Fruit fly (Drosophila melanogaster) whole organism, embryonic: ENCODE measurements around the gene CG5973.
A peak's percentile ranks its signal among the peaks of the same experiment; 100 is the strongest.

ENCODE experiments used
- Atf6 ChIP-seq: fragments of 200-800 bp; sonication (Bioruptor generic); IDR thresholded peaks from 2 replicates; pipeline ENCODE4 v1.3.6; 2022; ENCODE audit warnings: missing biosample characterization, missing genetic modification characterization
- B-H2 ChIP-seq: fragments of 200-800 bp; sonication (Bioruptor generic); optimal IDR thresholded peaks from 2 replicates; lab custom pipeline; 2018; ENCODE audit warnings: missing biosample characterization, mild to moderate bottlenecking, missing genetic modification characterization
- C15 ChIP-seq: fragments of 200-800 bp; sonication (Bioruptor generic); IDR thresholded peaks from 3 replicates; pipeline ENCODE4 v1.3.6; 2022; ENCODE audit warnings: missing biosample characterization, missing genetic modification characterization
- CG10147 ChIP-seq: fragments of 200-800 bp; sonication (Bioruptor generic); optimal IDR thresholded peaks from 2 replicates; lab custom pipeline; 2019; ENCODE audit warnings: missing biosample characterization, mild to moderate bottlenecking, missing genetic modification characterization, moderate library complexity
- CG12104 ChIP-seq: fragments of 200-800 bp; sonication (Bioruptor generic); optimal IDR thresholded peaks from 3 replicates; lab custom pipeline; 2016; ENCODE audit warnings: missing biosample characterization, missing genetic modification characterization
- CG12155 ChIP-seq: fragments of 200-800 bp; sonication (Bioruptor generic); optimal IDR thresholded peaks from 3 replicates; lab custom pipeline; 2016; ENCODE audit warnings: missing biosample characterization, missing genetic modification characterization
- CG12744 ChIP-seq: fragments of 200-800 bp; sonication (Bioruptor generic); optimal IDR thresholded peaks from 2 replicates; lab custom pipeline; 2016; ENCODE audit warnings: missing biosample characterization, missing genetic modification characterization
- CG17385 ChIP-seq: fragments of 200-800 bp; sonication (Bioruptor generic); optimal IDR thresholded peaks from 3 replicates; lab custom pipeline; 2018; ENCODE audit warnings: missing biosample characterization, mild to moderate bottlenecking, missing genetic modification characterization
- CG18599 ChIP-seq: fragments of 200-800 bp; sonication (Bioruptor generic); optimal IDR thresholded peaks from 3 replicates; lab custom pipeline; 2017; ENCODE audit warnings: missing biosample characterization, missing genetic modification characterization, mild to moderate bottlenecking, moderate library complexity, missing genetic modification reagents
- CG2678 ChIP-seq: fragments of 200-800 bp; sonication (Bioruptor generic); optimal IDR thresholded peaks from 3 replicates; lab custom pipeline; 2019; ENCODE audit warnings: missing biosample characterization, mild to moderate bottlenecking, missing genetic modification characterization, moderate library complexity
- CG5180 ChIP-seq: fragments of 200-800 bp; sonication (Bioruptor generic); optimal IDR thresholded peaks from 3 replicates; lab custom pipeline; 2017; ENCODE audit warnings: missing biosample characterization, missing genetic modification characterization, mild to moderate bottlenecking, moderate library complexity, missing genetic modification reagents
- CG7745 ChIP-seq: fragments of 200-800 bp; sonication (Bioruptor generic); optimal IDR thresholded peaks from 2 replicates; lab custom pipeline; 2018; ENCODE audit warnings: missing biosample characterization, mild to moderate bottlenecking, missing genetic modification characterization, moderate library complexity
- CG9932 ChIP-seq: fragments of 200-800 bp; sonication (Bioruptor generic); IDR thresholded peaks from 2 replicates; pipeline ENCODE4 v1.3.6; 2022; ENCODE audit warnings: missing biosample characterization, missing genetic modification characterization
- Dip2 ChIP-seq: fragments of 200-800 bp; sonication (Bioruptor generic); IDR thresholded peaks from 2 replicates; pipeline ENCODE4 v1.3.6; 2022; ENCODE audit warnings: missing biosample characterization, missing genetic modification characterization
- Dref ChIP-seq: fragments of 200-800 bp; sonication (Bioruptor generic); IDR thresholded peaks from 2 replicates; pipeline ENCODE4 v1.3.6; 2022; ENCODE audit warnings: missing biosample characterization, missing genetic modification characterization
- Fer2 ChIP-seq: fragments of 200-800 bp; sonication (Bioruptor generic); optimal IDR thresholded peaks from 2 replicates; lab custom pipeline; 2018; ENCODE audit warnings: missing biosample characterization, mild to moderate bottlenecking, missing genetic modification characterization, moderate library complexity
- Gsc ChIP-seq: fragments of 200-800 bp; sonication (Bioruptor generic); IDR thresholded peaks from 2 replicates; pipeline ENCODE4 v1.3.6; 2022; ENCODE audit warnings: missing biosample characterization, missing genetic modification characterization
- HLH3B ChIP-seq: fragments of 200-800 bp; sonication (Bioruptor generic); IDR thresholded peaks from 2 replicates; pipeline ENCODE4 v1.3.6; 2022; ENCODE audit warnings: missing biosample characterization, missing genetic modification characterization
- HLH4C ChIP-seq: fragments of 200-800 bp; sonication (Bioruptor generic); IDR thresholded peaks from 3 replicates; pipeline ENCODE4 v1.3.6; 2022; ENCODE audit warnings: missing biosample characterization, missing genetic modification characterization; ENCODE audit not compliant: partially characterized antibody
- Hr39 ChIP-seq: fragments of >200 bp; optimal IDR thresholded peaks from 2 replicates; lab custom pipeline; 2017
- Lhr ChIP-seq: fragments of 200-800 bp; sonication (Bioruptor generic); optimal IDR thresholded peaks from 3 replicates; lab custom pipeline; 2017; ENCODE audit warnings: mild to moderate bottlenecking, missing biosample characterization, missing genetic modification reagents, missing genetic modification characterization
- Lim3 ChIP-seq: fragments of 200-800 bp; sonication (Bioruptor generic); IDR thresholded peaks from 2 replicates; pipeline ENCODE4 v1.3.6; 2022; ENCODE audit warnings: missing biosample characterization, missing genetic modification characterization
- NK7.1 ChIP-seq: fragments of 200-800 bp; sonication (Bioruptor generic); optimal IDR thresholded peaks from 3 replicates; lab custom pipeline; 2016; ENCODE audit warnings: missing biosample characterization, missing genetic modification characterization
- NfI ChIP-seq: fragments of 200-800 bp; sonication (Bioruptor generic); optimal IDR thresholded peaks from 3 replicates; lab custom pipeline; 2018; ENCODE audit warnings: missing biosample characterization, mild to moderate bottlenecking, missing genetic modification characterization, moderate library complexity
- PHDP ChIP-seq: fragments of 200-800 bp; sonication (Bioruptor generic); optimal IDR thresholded peaks from 3 replicates; lab custom pipeline; 2018; ENCODE audit warnings: missing biosample characterization, mild to moderate bottlenecking, missing genetic modification characterization, moderate library complexity
- Vsx1 ChIP-seq: fragments of 200-800 bp; sonication (Bioruptor generic); optimal IDR thresholded peaks from 2 replicates; lab custom pipeline; 2017; ENCODE audit warnings: missing biosample characterization, mild to moderate bottlenecking, missing genetic modification characterization, missing genetic modification reagents
- ase ChIP-seq: fragments of 200-800 bp; sonication (Bioruptor generic); IDR thresholded peaks from 3 replicates; pipeline ENCODE4 v1.3.6; 2022; ENCODE audit warnings: missing biosample characterization, missing genetic modification characterization
- bigmax ChIP-seq: fragments of 200-800 bp; sonication (Bioruptor generic); optimal IDR thresholded peaks from 2 replicates; lab custom pipeline; 2018; ENCODE audit warnings: missing biosample characterization, mild to moderate bottlenecking, missing genetic modification characterization
- crc ChIP-seq: fragments of 200-800 bp; sonication (Bioruptor generic); optimal IDR thresholded peaks from 2 replicates; lab custom pipeline; 2016; ENCODE audit warnings: missing biosample characterization, missing genetic modification characterization
- crp ChIP-seq, 2 experiments: fragments of 200-800 bp; sonication (Bioruptor generic); optimal IDR thresholded peaks; 2 replicates in 1 of 2; 3 replicates in 1 of 2; lab custom pipeline; 2017; ENCODE audit warnings: missing biosample characterization in 2 of 2, missing genetic modification characterization in 2 of 2, mild to moderate bottlenecking in 1 of 2, moderate library complexity in 1 of 2
- fu2 ChIP-seq: fragments of 200-800 bp; sonication (Bioruptor generic); optimal IDR thresholded peaks from 2 replicates; lab custom pipeline; 2016; ENCODE audit warnings: missing biosample characterization, missing genetic modification characterization
- gce ChIP-seq: fragments of 200-800 bp; sonication (Bioruptor generic); IDR thresholded peaks from 3 replicates; pipeline ENCODE4 v1.3.6; 2022; ENCODE audit warnings: missing biosample characterization, missing genetic modification characterization
- her ChIP-seq: fragments of 200-800 bp; sonication (Bioruptor generic); optimal IDR thresholded peaks from 2 replicates; lab custom pipeline; 2016; ENCODE audit warnings: missing biosample characterization, missing genetic modification characterization
- insv ChIP-seq, 2 experiments: fragments of 200-800 bp; sonication (Bioruptor generic); optimal IDR thresholded peaks; 3 replicates each; lab custom pipeline; 2016 to 2018; ENCODE audit warnings: missing biosample characterization in 2 of 2, missing genetic modification characterization in 2 of 2
- luna ChIP-seq: fragments of 200-800 bp; sonication (Bioruptor generic); optimal IDR thresholded peaks from 2 replicates; lab custom pipeline; 2016; ENCODE audit warnings: missing biosample characterization, missing genetic modification characterization
- mirr ChIP-seq: fragments of 200-800 bp; sonication (Bioruptor generic); optimal IDR thresholded peaks from 3 replicates; lab custom pipeline; 2018; ENCODE audit warnings: missing biosample characterization, mild to moderate bottlenecking, missing genetic modification characterization
- org-1 ChIP-seq: fragments of 200-800 bp; sonication (Bioruptor generic); optimal IDR thresholded peaks from 2 replicates; lab custom pipeline; 2017; ENCODE audit warnings: missing biosample characterization, missing genetic modification characterization
- otp ChIP-seq: fragments of 200-800 bp; sonication (Bioruptor generic); IDR thresholded peaks from 3 replicates; pipeline ENCODE4, ENCODE4 v1.3.6; 2022; ENCODE audit warnings: missing biosample characterization, missing genetic modification characterization
- pnt ChIP-seq: fragments of 200-800 bp; sonication (Bioruptor generic); optimal IDR thresholded peaks from 3 replicates; lab custom pipeline; 2016; ENCODE audit warnings: missing biosample characterization, missing genetic modification characterization
- pzg ChIP-seq: fragments of 200-800 bp; sonication (Bioruptor generic); optimal IDR thresholded peaks from 3 replicates; lab custom pipeline; 2018; ENCODE audit warnings: missing biosample characterization, mild to moderate bottlenecking, missing genetic modification characterization, moderate library complexity
- ro ChIP-seq: fragments of 200-800 bp; sonication (Bioruptor generic); IDR thresholded peaks from 2 replicates; pipeline ENCODE4 v1.3.6; 2022; ENCODE audit warnings: missing biosample characterization, missing genetic modification characterization
- sima ChIP-seq: fragments of 200-800 bp; sonication (Bioruptor generic); optimal IDR thresholded peaks from 2 replicates; lab custom pipeline; 2016; ENCODE audit warnings: missing biosample characterization, missing genetic modification characterization
- so ChIP-seq: fragments of 200-800 bp; sonication (Bioruptor generic); IDR thresholded peaks from 3 replicates; pipeline ENCODE4 v1.3.6; 2022; ENCODE audit warnings: missing biosample characterization, missing genetic modification characterization
- tin ChIP-seq: fragments of 200-800 bp; sonication (Bioruptor generic); optimal IDR thresholded peaks from 3 replicates; lab custom pipeline; 2016; ENCODE audit warnings: missing biosample characterization, missing genetic modification characterization
- tll ChIP-seq, 2 experiments: fragments of 200-800 bp in 1 of 2; fragments of >200 bp in 1 of 2; sonication (Bioruptor generic) in 1 of 2; optimal IDR thresholded peaks; 2 replicates each; lab custom pipeline; 2017 to 2019; ENCODE audit warnings: missing biosample characterization in 2 of 2, missing genetic modification characterization in 2 of 2, mild to moderate bottlenecking in 1 of 2, moderate library complexity in 1 of 2
- trem ChIP-seq: fragments of 200-800 bp; optimal IDR thresholded peaks from 3 replicates; lab custom pipeline; 2019; ENCODE audit warnings: missing biosample characterization, mild to moderate bottlenecking, missing genetic modification characterization, moderate library complexity
- wdn ChIP-seq: fragments of 200-800 bp; sonication (Bioruptor generic); IDR thresholded peaks from 2 replicates; pipeline ENCODE4 v1.3.6; 2022; ENCODE audit warnings: missing biosample characterization, missing genetic modification characterization
- wor ChIP-seq: fragments of 200-800 bp; sonication (Bioruptor generic); IDR thresholded peaks from 2 replicates; pipeline ENCODE4 v1.3.6; 2022; ENCODE audit warnings: missing biosample characterization, missing genetic modification characterization
- zfh1 ChIP-seq: fragments of 200-800 bp; sonication (Bioruptor generic); IDR thresholded peaks from 3 replicates; pipeline ENCODE4 v1.3.6; 2022; ENCODE audit warnings: missing biosample characterization, missing genetic modification characterization

The CG5973 gene

dm6 chr2L:7424907-7425689, 12.2 kb upstream of the CG5973 start (continued):
- TF ChIP-seq CG18599 = peak; percentile 87
- TF ChIP-seq CG17385 (GFP tag; lab: Kevin White, UChicago) = peak; percentile 8
- no peak for TF ChIP-seq Dip2 (GFP tag; lab: Robert Waterston, UW)
- no peak for TF ChIP-seq B-H2 (GFP tag; lab: Kevin White, UChicago)
- 0 out of 3 replicates have a peak, but pooled peaks have one; percentile 8 for TF ChIP-seq ase (GFP tag; lab: Robert Waterston, UW)
- TF ChIP-seq crc = peak; percentile 41
- TF ChIP-seq tin (GFP tag; lab: Kevin White, UChicago) = peak; percentile 26
- TF ChIP-seq HLH4C (GFP tag; lab: Robert Waterston, UW) = no peak
- TF ChIP-seq crp (GFP tag; optimal IDR thresholded peaks at IDR 0.05; lab: Kevin White, UChicago) = no peak
- TF ChIP-seq sima (GFP tag; lab: Kevin White, UChicago) = no peak
- 0 out of 3 replicates have a peak, but pooled peaks have one; percentile 9 for TF ChIP-seq zfh1 (GFP tag; lab: Robert Waterston, UW)
- peak; percentile 94 for TF ChIP-seq CG9932
- no peak for TF ChIP-seq otp (GFP tag; lab: Robert Waterston, UW)
- peak; percentile 54 for TF ChIP-seq PHDP (tag; lab: Kevin White, UChicago)
- no peak for TF ChIP-seq tll (GFP tag; optimal IDR thresholded peaks at IDR 0.05; lab: Kevin White, UChicago)
- TF ChIP-seq pnt (GFP tag; lab: Kevin White, UChicago) = peak; percentile 15
- TF ChIP-seq HLH3B (GFP tag; lab: Robert Waterston, UW) = 0 out of 2 replicates have a peak, but pooled peaks have one; percentile 7
- no peak for TF ChIP-seq wor (GFP tag; lab: Robert Waterston, UW)
- peak; percentile 75 for TF ChIP-seq fu2 (GFP tag; lab: Kevin White, UChicago)
- no peak for TF ChIP-seq CG5180 (GFP tag; lab: Kevin White, UChicago)
- no peak for TF ChIP-seq ro
- TF ChIP-seq CG12104 (GFP tag; lab: Kevin White, UChicago) = no peak
- TF ChIP-seq mirr (GFP tag; lab: Kevin White, UChicago) = no peak
- no peak for TF ChIP-seq Lhr (GFP tag; lab: Kevin White, UChicago)
- no peak for TF ChIP-seq trem (tag; lab: Kevin White, UChicago)
- no peak for TF ChIP-seq CG7745
- TF ChIP-seq Dref (GFP tag; lab: Robert Waterston, UW) = 0 out of 2 replicates have a peak, but pooled peaks have one; percentile 31
- TF ChIP-seq C15 (GFP tag; lab: Robert Waterston, UW) = peak; percentile 37; the same call in 1 of the 3 replicates
- TF ChIP-seq Vsx1 (GFP tag; lab: Kevin White, UChicago) = no peak
- TF ChIP-seq CG12155 (GFP tag; lab: Kevin White, UChicago) = peak; percentile 77
- peak; percentile 68 for TF ChIP-seq CG2678 (tag; lab: Kevin White, UChicago)
- peak; percentile 45 for TF ChIP-seq CG12744 (GFP tag; lab: Kevin White, UChicago)
- no peak for TF ChIP-seq Hr39 (lab: Kevin White, UChicago)
- TF ChIP-seq pzg (GFP tag; lab: Kevin White, UChicago) = peak; percentile 6
- TF ChIP-seq so (GFP tag; lab: Robert Waterston, UW) = peak; percentile 43; the same call in 1 of the 3 replicates
- TF ChIP-seq wdn (GFP tag; lab: Robert Waterston, UW) = peak; percentile 82
- peak; percentile 38 for TF ChIP-seq NfI (GFP tag; lab: Kevin White, UChicago)
- TF ChIP-seq Atf6 (GFP tag; lab: Robert Waterston, UW) = peak; percentile 70; the same call in 1 of the 2 replicates
- peak; percentile 79 for TF ChIP-seq bigmax (GFP tag; lab: Kevin White, UChicago)
- TF ChIP-seq CG10147 (GFP tag; lab: Kevin White, UChicago) = peak; percentile 82
- TF ChIP-seq org-1 (GFP tag; lab: Kevin White, UChicago) = peak; percentile 51
- TF ChIP-seq her (GFP tag; lab: Kevin White, UChicago) = peak; percentile 76
- TF ChIP-seq Fer2 (tag; lab: Kevin White, UChicago) = peak; percentile 6
- no peak for TF ChIP-seq Lim3 (GFP tag; lab: Robert Waterston, UW)
- no peak for TF ChIP-seq gce (GFP tag; lab: Robert Waterston, UW)
- TF ChIP-seq insv (GFP tag; optimal IDR thresholded peaks at IDR 0.05; lab: Kevin White, UChicago) = no peak
- TF ChIP-seq luna (GFP tag; lab: Kevin White, UChicago) = peak; percentile 76
- TF ChIP-seq Gsc = no peak
- TF ChIP-seq NK7.1 (GFP tag; lab: Kevin White, UChicago) = peak; percentile 39
